Fruit fly (Drosophila melanogaster): ENCODE measurements around the gene CG15534.

CG15534 gene

DNA sequence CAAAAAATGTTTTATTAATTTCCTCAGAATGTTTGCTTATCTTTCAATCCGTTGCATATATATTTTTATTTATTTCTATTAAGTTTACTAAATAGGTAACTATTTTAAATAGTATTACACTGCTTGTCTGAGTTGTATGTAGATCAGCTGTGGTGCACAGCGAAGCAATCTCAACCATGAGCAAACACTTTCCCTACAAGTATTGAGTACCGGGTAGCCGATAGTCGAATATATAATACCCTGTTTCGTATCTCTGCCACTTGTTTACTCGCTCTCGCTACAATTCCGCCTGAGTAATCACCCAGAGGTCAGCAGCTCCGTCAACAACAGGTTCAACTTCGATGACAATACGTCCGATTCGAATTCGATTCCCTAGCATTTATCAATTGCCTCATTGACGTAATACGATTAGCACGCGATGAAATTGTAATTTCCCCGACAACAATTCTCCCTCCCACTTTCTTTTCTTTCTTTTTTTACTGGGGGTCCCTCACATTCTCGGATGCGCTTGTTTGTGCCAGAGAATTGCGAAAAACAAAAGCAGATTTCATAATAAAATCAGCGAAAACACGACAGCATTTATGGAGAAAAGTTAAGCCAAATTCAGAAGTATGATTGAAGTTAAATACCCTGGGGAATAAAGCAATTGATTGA, 19.0 kb downstream of the CG15534 start:
- TF ChIP-seq Jra (GFP tag; optimal IDR thresholded peaks at IDR 0.05) (no peak), GATAd (GFP tag; optimal IDR thresholded peaks at IDR 0.05) (no peak), dmrt93B (GFP tag; optimal IDR thresholded peaks at IDR 0.05) (no peak), Rel (GFP tag; optimal IDR thresholded peaks at IDR 0.05) (no peak), Rel (tag; optimal IDR thresholded peaks at IDR 0.05) (peak; percentile 97)

- no peak for TF ChIP-seq HLH106 (tag; optimal IDR thresholded peaks at IDR 0.05)
- no peak for TF ChIP-seq Hr78 (GFP tag; optimal IDR thresholded peaks at IDR 0.05)
- no peak for TF ChIP-seq dl (GFP tag; optimal IDR thresholded peaks at IDR 0.05; ENCODE audit: insufficient read depth in 1 of 2, partially characterized antibody in 2 of 2)
- no peak for TF ChIP-seq rgr (GFP tag; optimal IDR thresholded peaks at IDR 0.05)
- no peak for TF ChIP-seq lola (GFP tag; optimal IDR thresholded peaks at IDR 0.05)
- TF ChIP-seq Hr83 (GFP tag; optimal IDR thresholded peaks at IDR 0.05; ENCODE audit: poor library complexity, severe bottlenecking), result no peak
- no peak for TF ChIP-seq jim (GFP tag; optimal IDR thresholded peaks at IDR 0.05)
- no peak for TF ChIP-seq Mio (GFP tag; optimal IDR thresholded peaks at IDR 0.05)
- no peak for TF ChIP-seq tai (GFP tag; optimal IDR thresholded peaks at IDR 0.05)
- TF ChIP-seq N (GFP tag; optimal IDR thresholded peaks at IDR 0.05), result no peak
- TF ChIP-seq dsf (GFP tag; optimal IDR thresholded peaks at IDR 0.05; ENCODE audit: borderline replicate concordance), result no peak
- TF ChIP-seq psq (GFP tag; optimal IDR thresholded peaks at IDR 0.05), result no peak
- TF ChIP-seq Jra (GFP tag; optimal IDR thresholded peaks at IDR 0.05), result no peak
Observed at dm6 chr3R:30453236-30453635, 21.4 kb downstream of the CG15534 start.

DNA sequence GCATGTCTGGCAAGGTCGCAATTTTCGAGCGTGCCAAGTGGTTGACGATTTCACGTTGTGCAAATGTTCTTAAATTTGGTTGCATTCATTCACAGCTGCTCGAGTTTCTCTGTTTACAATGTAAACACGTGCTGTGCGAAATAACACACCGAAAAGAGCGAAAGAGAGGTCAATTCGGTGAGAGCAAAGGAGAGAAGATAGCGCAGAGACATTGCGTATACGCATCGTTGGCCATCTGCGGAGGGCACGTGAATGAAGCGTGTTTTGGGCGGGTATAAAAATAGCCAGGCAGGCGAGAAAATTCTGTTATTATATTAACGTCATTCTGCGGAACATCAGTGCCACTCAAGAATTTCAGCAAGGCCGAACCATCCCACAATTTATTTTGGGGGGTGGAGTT, 22.6 kb downstream of the CG15534 start:
- TF ChIP-seq Sp1 (GFP tag; optimal IDR thresholded peaks at IDR 0.05), result no peak
- peak; percentile 60 for TF ChIP-seq fru (GFP tag; optimal IDR thresholded peaks at IDR 0.05)
- no peak for TF ChIP-seq Rel (GFP tag; optimal IDR thresholded peaks at IDR 0.05)
- peak; percentile 8 for TF ChIP-seq Rel (tag; optimal IDR thresholded peaks at IDR 0.05)
- TF ChIP-seq HLH106 (tag; optimal IDR thresholded peaks at IDR 0.05), result peak; percentile 41
- TF ChIP-seq Hr78 (GFP tag; optimal IDR thresholded peaks at IDR 0.05), result no peak
- peak in 1 of 2 experiments; percentile 52 for TF ChIP-seq foxo (GFP tag; optimal IDR thresholded peaks at IDR 0.05)
- TF ChIP-seq h (GFP tag; optimal IDR thresholded peaks at IDR 0.05), result peak; percentile 81
- TF ChIP-seq OdsH (GFP tag; optimal IDR thresholded peaks at IDR 0.05), result peak; percentile 34
- peak; percentile 19 for TF ChIP-seq br (GFP tag; optimal IDR thresholded peaks at IDR 0.05)
- no peak for TF ChIP-seq Mio (GFP tag; optimal IDR thresholded peaks at IDR 0.05)
- TF ChIP-seq jim (GFP tag; optimal IDR thresholded peaks at IDR 0.05), result peak; percentile 45
- peak; percentile 39 for TF ChIP-seq CG32264 (GFP tag; optimal IDR thresholded peaks at IDR 0.05)
- TF ChIP-seq rgr (GFP tag; optimal IDR thresholded peaks at IDR 0.05), result peak; percentile 59
- no peak for TF ChIP-seq lola (GFP tag; optimal IDR thresholded peaks at IDR 0.05)
- TF ChIP-seq tai (GFP tag; optimal IDR thresholded peaks at IDR 0.05), result no peak
- no peak for TF ChIP-seq brk (GFP tag; optimal IDR thresholded peaks at IDR 0.05)
- TF ChIP-seq Hr83 (GFP tag; optimal IDR thresholded peaks at IDR 0.05; ENCODE audit: poor library complexity, severe bottlenecking), result peak; percentile 99

dm6 chr3R:30455817-30456544, 24.1 kb downstream of the CG15534 start, which contains the start of gene aralar1:
TSS of gene aralar1 (minus strand) at chr3R:30455867.
- no peak for TF ChIP-seq Myc (optimal IDR thresholded peaks at IDR 0.05)
- TF ChIP-seq Dif (GFP tag; optimal IDR thresholded peaks at IDR 0.05; ENCODE audit: partially characterized antibody), result no peak
- no peak for TF ChIP-seq Jra (GFP tag; optimal IDR thresholded peaks at IDR 0.05)
- no peak for TF ChIP-seq OdsH (GFP tag; optimal IDR thresholded peaks at IDR 0.05)
- TF ChIP-seq Hnf4 (GFP tag; optimal IDR thresholded peaks at IDR 0.05), result no peak
- no peak for TF ChIP-seq HLH106 (tag; optimal IDR thresholded peaks at IDR 0.05)
- TF ChIP-seq sv (GFP tag; optimal IDR thresholded peaks at IDR 0.05), result no peak
- TF ChIP-seq Sp1 (GFP tag; optimal IDR thresholded peaks at IDR 0.05), result no peak
- no peak for TF ChIP-seq Rel (GFP tag; optimal IDR thresholded peaks at IDR 0.05)
- no peak for TF ChIP-seq Rel (tag; optimal IDR thresholded peaks at IDR 0.05)
- no peak for TF ChIP-seq dmrt93B (GFP tag; optimal IDR thresholded peaks at IDR 0.05)
- TF ChIP-seq Hr83 (GFP tag; optimal IDR thresholded peaks at IDR 0.05; ENCODE audit: poor library complexity, severe bottlenecking), result no peak
- TF ChIP-seq GATAd (GFP tag; optimal IDR thresholded peaks at IDR 0.05), result no peak
- TF ChIP-seq woc (GFP tag; optimal IDR thresholded peaks at IDR 0.05), result no peak
- no peak for TF ChIP-seq dl (GFP tag; optimal IDR thresholded peaks at IDR 0.05; ENCODE audit: insufficient read depth in 1 of 2, partially characterized antibody in 2 of 2)
- no peak for TF ChIP-seq Dfd (GFP tag; optimal IDR thresholded peaks at IDR 0.05)
- no peak for TF ChIP-seq CG9705 (GFP tag; optimal IDR thresholded peaks at IDR 0.05)

Data from whole organism, wandering third instar larva.